Fruit fly (Drosophila melanogaster) whole organism, prepupa: ENCODE measurements around the gene CG15387.

Experiments used
- Blimp-1 ChIP-seq: fragments of 200-800 bp; sonication (Bioruptor generic); optimal IDR thresholded peaks from 3 replicates; lab custom pipeline; 2017; ENCODE audit warnings: missing biosample characterization, missing genetic modification characterization, mild to moderate bottlenecking, moderate library complexity, missing genetic modification reagents
- CG10669 ChIP-seq: fragments of 200-800 bp; sonication (Bioruptor generic); optimal IDR thresholded peaks from 3 replicates; lab custom pipeline; 2018; ENCODE audit warnings: missing biosample characterization, mild to moderate bottlenecking, missing genetic modification characterization, moderate library complexity
- CG11294 ChIP-seq: fragments of 200-800 bp; sonication (Bioruptor generic); IDR thresholded peaks from 2 replicates; pipeline ENCODE4 v1.3.6; 2022; ENCODE audit warnings: missing biosample characterization, missing genetic modification characterization
- CG11902 ChIP-seq: fragments of 200-800 bp; sonication (Bioruptor generic); optimal IDR thresholded peaks from 3 replicates; lab custom pipeline; 2016; ENCODE audit warnings: missing biosample characterization, missing genetic modification characterization
- CG15336 ChIP-seq: fragments of 200-800 bp; sonication (Bioruptor generic); IDR thresholded peaks from 2 replicates; pipeline ENCODE4 v1.3.6; 2022; ENCODE audit warnings: missing biosample characterization, missing genetic modification characterization
- CG1621 ChIP-seq: fragments of 200-800 bp; sonication (Bioruptor generic); optimal IDR thresholded peaks from 3 replicates; lab custom pipeline; 2018; ENCODE audit warnings: missing biosample characterization, mild to moderate bottlenecking, missing genetic modification characterization
- CG16779 ChIP-seq: fragments of 200-800 bp; sonication (Bioruptor generic); optimal IDR thresholded peaks from 3 replicates; lab custom pipeline; 2017; ENCODE audit warnings: missing biosample characterization, mild to moderate bottlenecking, missing genetic modification characterization
- CG3032 ChIP-seq: fragments of 200-800 bp; optimal IDR thresholded peaks from 2 replicates; lab custom pipeline; 2019; ENCODE audit warnings: missing biosample characterization, mild to moderate bottlenecking, missing genetic modification characterization, moderate library complexity
- CG32006 ChIP-seq: fragments of 200-800 bp; sonication (Bioruptor generic); optimal IDR thresholded peaks from 3 replicates; lab custom pipeline; 2017; ENCODE audit warnings: missing biosample characterization, mild to moderate bottlenecking, missing genetic modification characterization
- CG3919 ChIP-seq: fragments of 200-800 bp; sonication (Bioruptor generic); optimal IDR thresholded peaks from 3 replicates; lab custom pipeline; 2016; ENCODE audit warnings: missing biosample characterization, missing genetic modification characterization
- CG6163 ChIP-seq: fragments of 200-800 bp; sonication (Bioruptor generic); IDR thresholded peaks from 3 replicates; pipeline ENCODE4 v1.3.6; 2022; ENCODE audit warnings: missing biosample characterization, missing genetic modification characterization
- CG6276 ChIP-seq: fragments of 200-800 bp; sonication (Bioruptor generic); optimal IDR thresholded peaks from 2 replicates; lab custom pipeline; 2017; ENCODE audit warnings: missing biosample characterization, mild to moderate bottlenecking, missing genetic modification characterization
- CG6792 ChIP-seq: fragments of 200-800 bp; sonication (Bioruptor generic); optimal IDR thresholded peaks from 3 replicates; lab custom pipeline; 2016; ENCODE audit warnings: missing biosample characterization, missing genetic modification characterization
- CG6854 ChIP-seq: fragments of 200-800 bp; sonication (Bioruptor generic); optimal IDR thresholded peaks from 2 replicates; lab custom pipeline; 2017; ENCODE audit warnings: missing biosample characterization, mild to moderate bottlenecking, missing genetic modification characterization
- CG7368 ChIP-seq: fragments of 200-800 bp; sonication (Bioruptor generic); optimal IDR thresholded peaks from 3 replicates; lab custom pipeline; 2016; ENCODE audit warnings: missing biosample characterization, missing genetic modification characterization
- CG8119 ChIP-seq: fragments of 200-800 bp; sonication (Bioruptor generic); IDR thresholded peaks from 3 replicates; pipeline ENCODE4 v1.3.6; 2022; ENCODE audit warnings: missing biosample characterization, missing genetic modification characterization
- CG8632 ChIP-seq: fragments of 200-800 bp; sonication (Bioruptor generic); optimal IDR thresholded peaks from 3 replicates; lab custom pipeline; 2016; ENCODE audit warnings: missing biosample characterization, missing genetic modification characterization
- CG9139 ChIP-seq: fragments of 200-800 bp; sonication (Bioruptor generic); optimal IDR thresholded peaks from 3 replicates; lab custom pipeline; 2017; ENCODE audit warnings: missing biosample characterization, mild to moderate bottlenecking, missing genetic modification characterization
- Eip75B ChIP-seq: fragments of 200-800 bp; sonication (Bioruptor generic); optimal IDR thresholded peaks from 3 replicates; lab custom pipeline; 2016; ENCODE audit warnings: missing biosample characterization, missing genetic modification characterization
- Eip78C ChIP-seq: fragments of 200-800 bp; sonication (Bioruptor generic); peaks from one replicate; lab custom pipeline; 2016; ENCODE audit warnings: missing biosample characterization, missing genetic modification characterization
- Eip93F ChIP-seq: fragments of 200-800 bp; sonication (Bioruptor generic); optimal IDR thresholded peaks from 2 replicates; lab custom pipeline; 2016; ENCODE audit warnings: missing biosample characterization, mild to moderate bottlenecking, missing genetic modification characterization
- Ets21C ChIP-seq: fragments of 200-800 bp; sonication (Bioruptor generic); optimal IDR thresholded peaks from 3 replicates; lab custom pipeline; 2016; ENCODE audit warnings: missing biosample characterization, missing genetic modification characterization
- Ets96B ChIP-seq: fragments of 200-800 bp; optimal IDR thresholded peaks from 2 replicates; lab custom pipeline; 2019; ENCODE audit warnings: missing biosample characterization, mild to moderate bottlenecking, missing genetic modification characterization, moderate library complexity
- Gug ChIP-seq: fragments of 200-800 bp; sonication (Bioruptor generic); IDR thresholded peaks from 2 replicates; pipeline ENCODE4 v1.3.6; 2022; ENCODE audit warnings: missing biosample characterization, missing genetic modification characterization
- Hr39 ChIP-seq: fragments of 200-800 bp; sonication (Bioruptor generic); optimal IDR thresholded peaks from 2 replicates; lab custom pipeline; 2016; ENCODE audit warnings: missing biosample characterization, missing genetic modification characterization
- Hr4 ChIP-seq: fragments of 200-800 bp; sonication (Bioruptor generic); optimal IDR thresholded peaks from 3 replicates; lab custom pipeline; 2016; ENCODE audit warnings: missing biosample characterization, missing genetic modification characterization
- Lpt ChIP-seq: fragments of 200-800 bp; sonication (Bioruptor generic); optimal IDR thresholded peaks from 3 replicates; lab custom pipeline; 2016; ENCODE audit warnings: missing biosample characterization, missing genetic modification characterization
- OdsH ChIP-seq: fragments of 200-800 bp; sonication (Bioruptor generic); optimal IDR thresholded peaks from 3 replicates; lab custom pipeline; 2016; ENCODE audit warnings: missing biosample characterization, missing genetic modification characterization
- Smox ChIP-seq: fragments of 200-800 bp; sonication (Bioruptor generic); optimal IDR thresholded peaks from 3 replicates; lab custom pipeline; 2016; ENCODE audit warnings: missing biosample characterization, missing genetic modification characterization
- achi ChIP-seq: fragments of 200-800 bp; sonication (Bioruptor generic); optimal IDR thresholded peaks from 3 replicates; lab custom pipeline; 2016; ENCODE audit warnings: missing biosample characterization, missing genetic modification characterization
- acj6 ChIP-seq: fragments of 200-800 bp; sonication (Bioruptor generic); optimal IDR thresholded peaks from 3 replicates; lab custom pipeline; 2016; ENCODE audit warnings: missing biosample characterization, missing genetic modification characterization
- dac ChIP-seq: fragments of 200-800 bp; sonication (Bioruptor generic); optimal IDR thresholded peaks from 2 replicates; lab custom pipeline; 2017; ENCODE audit warnings: missing biosample characterization, mild to moderate bottlenecking, missing genetic modification characterization
- dsx ChIP-seq: fragments of 200-800 bp; optimal IDR thresholded peaks from 3 replicates; lab custom pipeline; 2019; ENCODE audit warnings: missing biosample characterization, mild to moderate bottlenecking, missing genetic modification characterization, moderate library complexity; ENCODE audit not compliant: poor library complexity, severe bottlenecking
- eg ChIP-seq: fragments of 200-800 bp; sonication (Bioruptor generic); IDR thresholded peaks from 3 replicates; pipeline ENCODE4 v1.3.6; 2022; ENCODE audit warnings: missing biosample characterization, missing genetic modification characterization
- esn ChIP-seq: fragments of 200-800 bp; sonication (Bioruptor generic); optimal IDR thresholded peaks from 2 replicates; lab custom pipeline; 2016; ENCODE audit warnings: missing biosample characterization, mild to moderate bottlenecking, missing genetic modification characterization, moderate library complexity
- fd59A ChIP-seq: fragments of 200-800 bp; sonication (Bioruptor generic); optimal IDR thresholded peaks from 2 replicates; lab custom pipeline; 2017; ENCODE audit warnings: missing biosample characterization, mild to moderate bottlenecking, missing genetic modification characterization, missing genetic modification reagents
- fd85E ChIP-seq: fragments of 200-800 bp; sonication (Bioruptor generic); optimal IDR thresholded peaks from 3 replicates; lab custom pipeline; 2016; ENCODE audit warnings: missing biosample characterization, missing genetic modification characterization
- fkh ChIP-seq: fragments of 200-800 bp; sonication (Bioruptor generic); optimal IDR thresholded peaks from 3 replicates; lab custom pipeline; 2017; ENCODE audit warnings: missing biosample characterization, mild to moderate bottlenecking, missing genetic modification characterization, moderate library complexity
- lz ChIP-seq: fragments of 200-800 bp; sonication (Bioruptor generic); optimal IDR thresholded peaks from 3 replicates; lab custom pipeline; 2016; ENCODE audit warnings: missing biosample characterization, missing genetic modification characterization
- net ChIP-seq: fragments of 200-800 bp; sonication (Bioruptor generic); optimal IDR thresholded peaks from 3 replicates; lab custom pipeline; 2016; ENCODE audit warnings: missing biosample characterization, missing genetic modification characterization
- pdm3 ChIP-seq: fragments of 200-800 bp; sonication (Bioruptor generic); optimal IDR thresholded peaks from 3 replicates; lab custom pipeline; 2016; ENCODE audit warnings: missing biosample characterization, missing genetic modification characterization
- salr ChIP-seq, 2 experiments: fragments of 200-800 bp; sonication (Bioruptor generic); optimal IDR thresholded peaks; 3 replicates each; lab custom pipeline; 2016 to 2018; ENCODE audit warnings: missing biosample characterization in 2 of 2, missing genetic modification characterization in 2 of 2, mild to moderate bottlenecking in 1 of 2
- spab ChIP-seq: fragments of 200-800 bp; sonication (Bioruptor generic); optimal IDR thresholded peaks from 2 replicates; lab custom pipeline; 2017; ENCODE audit warnings: missing biosample characterization, mild to moderate bottlenecking, missing genetic modification characterization, missing genetic modification reagents
- ss ChIP-seq, 2 experiments: fragments of 200-800 bp; sonication (Bioruptor generic); optimal IDR thresholded peaks; 2 replicates in 1 of 2; 3 replicates in 1 of 2; lab custom pipeline; 2017 to 2018; ENCODE audit warnings: mild to moderate bottlenecking in 2 of 2, missing biosample characterization in 2 of 2, missing genetic modification characterization in 2 of 2, moderate library complexity in 1 of 2
- svp ChIP-seq: fragments of 200-800 bp; sonication (Bioruptor generic); peaks from one replicate; lab custom pipeline; 2016; ENCODE audit warnings: missing biosample characterization, missing genetic modification characterization
- topi ChIP-seq: fragments of 200-800 bp; sonication (Bioruptor generic); optimal IDR thresholded peaks from 3 replicates; lab custom pipeline; 2016; ENCODE audit warnings: missing biosample characterization, missing genetic modification characterization

Gene CG15387

DNA sequence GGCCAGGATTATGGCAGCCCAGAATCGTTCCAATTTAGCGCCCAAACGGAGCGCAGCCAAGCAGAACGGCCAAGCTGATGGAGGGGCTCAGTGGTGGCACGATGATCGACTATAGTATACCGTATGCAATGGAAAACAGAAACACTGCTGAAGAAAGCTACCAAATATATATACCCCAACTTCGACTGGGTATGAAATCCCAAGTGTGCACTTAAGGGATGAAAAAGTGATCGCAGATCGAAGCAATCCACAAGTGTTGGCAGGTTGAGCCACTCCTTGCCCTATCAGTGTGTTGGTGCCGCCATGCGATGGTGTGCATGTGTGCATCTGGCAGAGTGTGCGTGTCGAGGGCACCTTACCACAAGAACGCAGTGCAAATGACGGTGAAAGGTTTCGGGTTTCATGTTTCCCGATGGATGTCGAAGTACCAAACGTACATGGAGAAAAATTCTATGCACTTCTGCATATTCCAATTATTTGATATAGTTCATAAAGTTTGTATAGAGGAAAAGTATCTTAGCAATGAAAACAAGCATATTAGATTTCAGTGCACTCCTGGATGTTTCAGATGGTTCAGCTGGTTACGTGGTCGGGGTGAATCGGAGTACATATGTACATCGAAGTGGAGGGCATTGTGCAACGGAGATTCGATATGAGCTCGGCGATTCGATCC is 44.0 kb downstream of the CG15387 start (continued):
- TF ChIP-seq Smox (GFP tag; lab: Kevin White, UChicago) (peak; percentile 11), topi (GFP tag; lab: Kevin White, UChicago) (no peak), svp (GFP tag; lab: Kevin White, UChicago) (peak; percentile 69), CG3032 (tag; lab: Kevin White, UChicago) (no peak), CG6792 (peak; percentile 4), CG1621 (no peak), Ets21C (GFP tag; lab: Kevin White, UChicago) (peak; percentile 11), fd85E (no peak), CG8632 (no peak), ss (GFP tag; optimal IDR thresholded peaks at IDR 0.05; lab: Kevin White, UChicago) (peak in 1 of 2 experiments; percentile 60), net (no peak), Hr4 (GFP tag; lab: Kevin White, UChicago) (no peak), Lpt (GFP tag; lab: Kevin White, UChicago) (no peak), Hr39 (GFP tag; lab: Kevin White, UChicago) (peak; percentile 8), CG32006 (GFP tag; lab: Kevin White, UChicago) (no peak), eg (GFP tag; lab: Robert Waterston, UW) (no peak), OdsH (GFP tag; lab: Kevin White, UChicago) (no peak), CG8119 (GFP tag; lab: Robert Waterston, UW) (no peak), esn (GFP tag; lab: Kevin White, UChicago) (peak; percentile 48), CG3919 (GFP tag; lab: Kevin White, UChicago) (no peak)

- no peak for TF ChIP-seq net
Measured at dm6 chr2L:2180665-2181064, 45.4 kb downstream of the CG15387 start.

- peak; percentile 12 for TF ChIP-seq Blimp-1 (GFP tag; lab: Kevin White, UChicago)
- peak; percentile 79 for TF ChIP-seq spab (GFP tag; lab: Kevin White, UChicago)
- TF ChIP-seq dac (GFP tag; lab: Kevin White, UChicago), result peak; percentile 65
- peak; percentile 54 for TF ChIP-seq Ets21C (GFP tag; lab: Kevin White, UChicago)
- TF ChIP-seq fkh (GFP tag; lab: Kevin White, UChicago), result peak; percentile 16
- TF ChIP-seq Eip75B, result peak; percentile 87
- TF ChIP-seq dsx (GFP tag; lab: Kevin White, UChicago), result peak; percentile 84
- TF ChIP-seq pdm3, result peak; percentile 86
- peak; percentile 82 for TF ChIP-seq fd59A (GFP tag; lab: Kevin White, UChicago)
- peak; percentile 76 for TF ChIP-seq CG11294 (GFP tag; lab: Robert Waterston, UW)
- peak; percentile 66 to 77 for TF ChIP-seq salr (GFP tag; optimal IDR thresholded peaks at IDR 0.05; lab: Kevin White, UChicago)
- peak; percentile 71 for TF ChIP-seq CG9139
- TF ChIP-seq CG3032 (tag; lab: Kevin White, UChicago), result peak; percentile 86
- peak; percentile 35 for TF ChIP-seq fd85E
- TF ChIP-seq Ets96B (tag; lab: Kevin White, UChicago), result peak; percentile 89
- peak; percentile 77 for TF ChIP-seq CG7368 (GFP tag; lab: Kevin White, UChicago)
- peak; percentile 72 for TF ChIP-seq CG16779 (tag; lab: Kevin White, UChicago)
- TF ChIP-seq Smox (GFP tag; lab: Kevin White, UChicago), result peak; percentile 79
- TF ChIP-seq Gug (GFP tag; lab: Robert Waterston, UW), result peak; percentile 78
- TF ChIP-seq OdsH (GFP tag; lab: Kevin White, UChicago), result peak; percentile 87
- TF ChIP-seq achi (GFP tag; lab: Kevin White, UChicago), result peak; percentile 89
- TF ChIP-seq net, result peak; percentile 83
- peak; percentile 89 for TF ChIP-seq CG32006 (GFP tag; lab: Kevin White, UChicago)
- peak; percentile 72 to 83 for TF ChIP-seq ss (GFP tag; optimal IDR thresholded peaks at IDR 0.05; lab: Kevin White, UChicago)
- TF ChIP-seq esn (GFP tag; lab: Kevin White, UChicago), result peak; percentile 81
- TF ChIP-seq CG15336 (GFP tag; lab: Robert Waterston, UW), result peak; percentile 92
- peak; percentile 86 for TF ChIP-seq CG6792
- TF ChIP-seq CG6276 (GFP tag; lab: Kevin White, UChicago), result peak; percentile 84
- TF ChIP-seq CG6854 (GFP tag; lab: Kevin White, UChicago), result peak; percentile 68
- TF ChIP-seq CG10669 (GFP tag; lab: Kevin White, UChicago), result peak; percentile 83
- TF ChIP-seq CG11902 (GFP tag; lab: Kevin White, UChicago), result peak; percentile 73
- no peak for TF ChIP-seq Eip93F
- TF ChIP-seq CG6163 (GFP tag; lab: Robert Waterston, UW), result peak; percentile 94
- TF ChIP-seq Eip78C, result peak; percentile 96
- peak; percentile 81 for TF ChIP-seq lz (GFP tag; lab: Kevin White, UChicago)
- peak; percentile 84 for TF ChIP-seq acj6
Measured at dm6 chr2L:2180120-2180539, 46.0 kb downstream of the CG15387 start.
